Worm (Caenorhabditis elegans): ENCODE measurements around the gene C03B1.2.
A peak's percentile ranks its signal among the peaks of the same experiment; 100 is the strongest.

Gene C03B1.2

ce11 chrX:6355030-6355635 is 14.7 kb upstream of the C03B1.2 start, which contains the start of gene C03B1.5:
Gene C03B1.5 (plus strand): TSS chrX:6355585.
- TF ChIP-seq ets-7 (tag; optimal IDR thresholded peaks at IDR 0.05): no peak
- TF ChIP-seq hmg-4 (GFP tag; optimal IDR thresholded peaks at IDR 0.05): no peak
- TF ChIP-seq sea-1 (GFP tag; conservative IDR thresholded peaks at IDR 0.05): no peak
- no peak for TF ChIP-seq B0310.2 (tag; optimal IDR thresholded peaks at IDR 0.05)
- no peak for TF ChIP-seq scrt-1 (GFP tag; IDR thresholded peaks at IDR 0.05)
- TF ChIP-seq pes-1 (GFP tag; IDR thresholded peaks at IDR 0.05): no peak
- TF ChIP-seq tbx-11 (GFP tag; IDR thresholded peaks at IDR 0.05): no peak
- no peak for TF ChIP-seq ceh-13 (GFP tag; optimal IDR thresholded peaks at IDR 0.05)
- TF ChIP-seq tra-4 (tag; optimal IDR thresholded peaks at IDR 0.05): no peak
- TF ChIP-seq ceh-36 (tag; optimal IDR thresholded peaks at IDR 0.05): no peak

ce11 chrX:6357772-6358171 is 12.0 kb upstream of the C03B1.2 start, which contains the start of gene C03B1.10:
Gene C03B1.10 (minus strand): TSS chrX:6357872.
- TF ChIP-seq B0310.2 (tag; optimal IDR thresholded peaks at IDR 0.05) (no peak), pes-1 (GFP tag; IDR thresholded peaks at IDR 0.05) (no peak), scrt-1 (GFP tag; IDR thresholded peaks at IDR 0.05) (no peak), sea-1 (GFP tag; conservative IDR thresholded peaks at IDR 0.05) (no peak), ceh-36 (tag; optimal IDR thresholded peaks at IDR 0.05) (no peak), F13C5.2 (tag; optimal IDR thresholded peaks at IDR 0.05) (no peak), ets-7 (tag; optimal IDR thresholded peaks at IDR 0.05) (no peak), tbx-11 (GFP tag; IDR thresholded peaks at IDR 0.05) (no peak)

- TF ChIP-seq flt-1 (GFP tag; IDR thresholded peaks at IDR 0.05): no peak
- TF ChIP-seq B0310.2 (tag; optimal IDR thresholded peaks at IDR 0.05): no peak
- no peak for TF ChIP-seq hmg-4 (GFP tag; optimal IDR thresholded peaks at IDR 0.05)
- no peak for TF ChIP-seq pes-1 (GFP tag; IDR thresholded peaks at IDR 0.05)
- TF ChIP-seq aly-1 (tag; optimal IDR thresholded peaks at IDR 0.05): no peak
- no peak for TF ChIP-seq scrt-1 (GFP tag; IDR thresholded peaks at IDR 0.05)
- TF ChIP-seq tra-4 (tag; optimal IDR thresholded peaks at IDR 0.05): no peak
- no peak for TF ChIP-seq tbx-11 (GFP tag; IDR thresholded peaks at IDR 0.05)
- no peak for TF ChIP-seq ceh-13 (GFP tag; optimal IDR thresholded peaks at IDR 0.05)
Measured at ce11 chrX:6360077-6360476, 9.7 kb upstream of the C03B1.2 start.

- TF ChIP-seq ceh-36 (tag; optimal IDR thresholded peaks at IDR 0.05) (no peak), hmbx-1 (tag; optimal IDR thresholded peaks at IDR 0.05) (no peak), flt-1 (GFP tag; IDR thresholded peaks at IDR 0.05) (no peak), F13C5.2 (tag; optimal IDR thresholded peaks at IDR 0.05) (no peak), pes-1 (GFP tag; IDR thresholded peaks at IDR 0.05) (no peak), sea-1 (GFP tag; conservative IDR thresholded peaks at IDR 0.05) (no peak), aly-1 (tag; optimal IDR thresholded peaks at IDR 0.05) (no peak), B0310.2 (tag; optimal IDR thresholded peaks at IDR 0.05) (no peak), hmg-4 (GFP tag; optimal IDR thresholded peaks at IDR 0.05) (no peak), hnd-1 (tag; optimal IDR thresholded peaks at IDR 0.05) (no peak), ets-7 (tag; optimal IDR thresholded peaks at IDR 0.05) (no peak), tbx-37 (GFP tag; conservative IDR thresholded peaks at IDR 0.05) (no peak), scrt-1 (GFP tag; IDR thresholded peaks at IDR 0.05) (no peak), tra-4 (tag; optimal IDR thresholded peaks at IDR 0.05) (no peak), tbx-11 (GFP tag; IDR thresholded peaks at IDR 0.05) (no peak), ama-1 (optimal IDR thresholded peaks at IDR 0.05) (no peak), ceh-13 (GFP tag; optimal IDR thresholded peaks at IDR 0.05) (no peak)
Measured at ce11 chrX:6360658-6361057, 9.2 kb upstream of the C03B1.2 start, which contains the start of gene C03B1.14. Gene C03B1.14 (minus strand): TSS chrX:6360758.

- TF ChIP-seq scrt-1 (GFP tag; IDR thresholded peaks at IDR 0.05) (no peak), tra-4 (tag; optimal IDR thresholded peaks at IDR 0.05) (no peak), sea-1 (GFP tag; conservative IDR thresholded peaks at IDR 0.05) (no peak), tbx-37 (GFP tag; conservative IDR thresholded peaks at IDR 0.05) (no peak), hmbx-1 (tag; optimal IDR thresholded peaks at IDR 0.05) (no peak), hnd-1 (tag; optimal IDR thresholded peaks at IDR 0.05) (no peak)
Measured at ce11 chrX:6364196-6364595, 5.6 kb upstream of the C03B1.2 start, which contains the start of gene C03B1.4. Gene C03B1.4 (plus strand): TSS chrX:6364496.

- no peak for TF ChIP-seq tra-4 (tag; optimal IDR thresholded peaks at IDR 0.05)
Measured at ce11 chrX:6365715-6366114, 4.1 kb upstream of the C03B1.2 start, which contains the start of gene C03B1.3. Gene C03B1.3 (plus strand): TSS chrX:6366015.

- TF ChIP-seq sea-1 (GFP tag; conservative IDR thresholded peaks at IDR 0.05) (peak; percentile 79), ceh-13 (GFP tag; optimal IDR thresholded peaks at IDR 0.05) (peak; percentile 73), pes-1 (GFP tag; IDR thresholded peaks at IDR 0.05) (peak; percentile 92), hmg-4 (GFP tag; optimal IDR thresholded peaks at IDR 0.05) (peak; percentile 85), F13C5.2 (tag; optimal IDR thresholded peaks at IDR 0.05) (peak; percentile 62), ceh-36 (tag; optimal IDR thresholded peaks at IDR 0.05) (peak; percentile 81), tra-4 (tag; optimal IDR thresholded peaks at IDR 0.05) (peak; percentile 28), ets-7 (tag; optimal IDR thresholded peaks at IDR 0.05) (no peak), hnd-1 (tag; optimal IDR thresholded peaks at IDR 0.05) (peak; percentile 66), hmbx-1 (tag; optimal IDR thresholded peaks at IDR 0.05) (peak; percentile 64), flt-1 (GFP tag; IDR thresholded peaks at IDR 0.05) (peak; percentile 82), scrt-1 (GFP tag; IDR thresholded peaks at IDR 0.05) (peak; percentile 88), aly-1 (tag; optimal IDR thresholded peaks at IDR 0.05) (peak; percentile 33), tbx-11 (GFP tag; IDR thresholded peaks at IDR 0.05) (peak; percentile 88), B0310.2 (tag; optimal IDR thresholded peaks at IDR 0.05) (peak; percentile 58), tbx-37 (GFP tag; conservative IDR thresholded peaks at IDR 0.05) (peak; percentile 90), ama-1 (optimal IDR thresholded peaks at IDR 0.05) (no peak)
Measured at ce11 chrX:6371192-6372116, 1.6 kb downstream of the C03B1.2 start.

All from whole organism, early embryonic.